Worm (Caenorhabditis elegans) whole organism, L3 larva: ENCODE measurements around the gene frl-1.

Source experiments
- R02D3.7 ChIP-seq: fragments of 150-350 bp; optimal IDR thresholded peaks from 2 replicates; lab custom pipeline; 2014; ENCODE audit warnings: missing biosample characterization, missing genetic modification characterization
- daf-12 ChIP-seq: fragments of 150-350 bp; optimal IDR thresholded peaks from 2 replicates; lab custom pipeline; 2014; ENCODE audit warnings: missing biosample characterization, missing genetic modification reagents, missing genetic modification characterization
- egl-27 ChIP-seq: sonication (generic microtip); optimal IDR thresholded peaks from 4 replicates; lab custom pipeline; 2017; ENCODE audit warnings: missing biosample characterization, missing genetic modification reagents, missing genetic modification characterization
- fos-1 ChIP-seq: fragments of 150-350 bp; optimal IDR thresholded peaks from 2 replicates; lab custom pipeline; 2014; ENCODE audit warnings: missing biosample characterization, missing genetic modification characterization
- nhr-12 ChIP-seq: fragments of 150-350 bp; optimal IDR thresholded peaks from 2 replicates; lab custom pipeline; 2014; ENCODE audit warnings: missing biosample characterization, missing genetic modification characterization
- pha-4 ChIP-seq: fragments of 150-350 bp; optimal IDR thresholded peaks from 2 replicates; lab custom pipeline; 2014; ENCODE audit warnings: missing biosample characterization, missing genetic modification reagents, missing genetic modification characterization
- snpc-4 ChIP-seq: fragments of 150-350 bp; optimal IDR thresholded peaks from 2 replicates; lab custom pipeline; 2014; ENCODE audit warnings: missing biosample characterization, missing genetic modification characterization
- ztf-11 ChIP-seq: fragments of 150-350 bp; optimal IDR thresholded peaks from 2 replicates; lab custom pipeline; 2014; ENCODE audit warnings: missing biosample characterization, missing genetic modification characterization

DNA sequence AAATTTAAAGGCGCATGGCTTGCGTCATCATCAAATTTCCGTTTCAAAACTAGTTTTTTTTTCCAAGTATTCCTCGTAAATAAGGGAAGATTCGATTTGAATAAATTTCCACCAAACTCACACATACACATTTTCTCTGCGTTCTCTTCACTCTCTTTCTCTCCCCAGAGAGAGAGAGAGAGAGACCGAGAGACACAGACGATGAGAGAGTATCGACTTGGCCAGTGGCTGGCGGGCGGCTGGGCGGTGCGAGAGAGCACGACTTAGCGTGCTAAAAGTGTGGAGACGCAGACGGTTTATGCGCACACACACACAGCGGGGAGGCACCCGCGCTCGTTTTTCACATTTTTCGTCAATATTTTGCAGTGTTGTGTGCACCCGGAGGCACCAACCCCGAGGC, 23.1 kb upstream of the frl-1 start:
- TF ChIP-seq nhr-12 (tag; lab: Kevin White, UChicago) (no peak), pha-4 (peak; percentile 75), R02D3.7 (tag; lab: Kevin White, UChicago) (no peak), fos-1 (tag; lab: Kevin White, UChicago) (no peak), egl-27 (no peak), ztf-11 (tag; lab: Kevin White, UChicago) (no peak), snpc-4 (tag; lab: Kevin White, UChicago) (no peak), daf-12 (tag; lab: Kevin White, UChicago) (no peak)
